Worm (Caenorhabditis elegans) whole organism, L4 larva: ENCODE data around the gene W03A5.1.

Experiments
- T20F7.1 ChIP-seq: fragments of 200-800 bp; sonication (Bioruptor generic); optimal IDR thresholded peaks from 2 replicates; lab custom pipeline; 2018; ENCODE audit warnings: mild to moderate bottlenecking, missing genetic modification characterization, missing compliant biosample characterization
- aly-2 ChIP-seq: sonication (generic microtip); optimal IDR thresholded peaks from 2 replicates; lab custom pipeline; 2018; ENCODE audit warnings: missing biosample characterization, missing genetic modification characterization
- ceh-20 ChIP-seq: fragments of 200-800 bp; sonication (Bioruptor generic); IDR thresholded peaks from 2 replicates; pipeline ENCODE4 v1.3.6; 2022; ENCODE audit warnings: missing genetic modification reagents, missing genetic modification characterization, missing compliant biosample characterization
- nhr-237 ChIP-seq: sonication (generic microtip); optimal IDR thresholded peaks from 2 replicates; lab custom pipeline; 2017; ENCODE audit warnings: missing biosample characterization, missing genetic modification characterization
- snpc-4 ChIP-seq: fragments of 150-350 bp; optimal IDR thresholded peaks from 2 replicates; lab custom pipeline; 2014; ENCODE audit warnings: missing biosample characterization, missing genetic modification characterization

DNA sequence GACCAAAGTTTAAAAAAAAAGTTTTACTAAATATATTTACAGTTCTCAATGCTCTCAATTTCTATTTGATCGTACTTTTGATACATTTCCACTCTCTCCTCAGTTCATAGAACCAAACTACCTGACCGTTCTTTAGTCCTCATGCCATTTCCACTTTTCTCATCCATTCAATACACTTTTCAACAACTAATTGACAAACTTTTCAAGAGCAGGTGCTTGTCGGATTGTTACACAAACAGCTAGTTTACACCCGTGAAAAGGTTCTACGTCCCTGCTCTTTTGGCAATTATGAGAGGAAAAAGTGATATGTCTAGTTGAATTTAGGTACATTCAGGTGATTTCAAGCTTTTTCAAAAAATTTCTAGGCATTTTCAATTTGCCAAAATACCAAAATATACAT is 10.2 kb downstream of the W03A5.1 start:
- TF ChIP-seq ceh-20 (GFP tag; lab: Robert Waterston, UW) (no peak), snpc-4 (tag; lab: Kevin White, UChicago) (no peak), nhr-237 (tag; lab: Kevin White, UChicago) (no peak), T20F7.1 (GFP tag; lab: Kevin White, UChicago) (no peak), aly-2 (no peak)
